Worm (Caenorhabditis elegans) whole organism, L4/young adult: Measurements from ENCODE around the gene cki-1.

Experiments
- W03F9.2 ChIP-seq: fragments of 150-350 bp; optimal IDR thresholded peaks from 2 replicates; lab custom pipeline; 2014; ENCODE audit warnings: missing biosample characterization, missing genetic modification characterization
- him-1 ChIP-seq: sonication (generic microtip); optimal IDR thresholded peaks from 2 replicates; lab custom pipeline; 2016; ENCODE audit warnings: missing genotype, missing genetic modification reagents, missing genetic modification characterization, missing compliant biosample characterization

DNA sequence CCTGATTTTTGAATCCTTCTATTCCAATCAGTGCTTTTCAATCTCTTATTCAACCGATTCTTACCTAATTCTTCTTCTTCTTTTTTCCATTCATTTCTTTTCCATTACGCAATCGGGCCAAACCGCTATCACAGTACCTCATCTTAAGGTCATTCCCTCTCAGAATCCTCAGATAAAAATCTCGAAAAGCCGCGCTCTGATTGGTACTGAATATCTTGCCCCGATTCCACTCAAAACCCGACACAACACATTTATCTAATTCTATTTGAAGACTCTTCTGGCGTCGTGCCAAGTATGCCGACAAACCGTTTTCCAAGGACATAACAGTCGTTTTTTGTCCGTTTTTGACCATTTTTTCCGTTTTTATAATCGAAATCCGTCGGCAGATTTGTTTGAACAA lies 9.1 kb upstream of the cki-1 start:
- TF ChIP-seq W03F9.2 (tag; lab: Kevin White, UChicago) (no peak), him-1 (no peak)
